Fruit fly (Drosophila melanogaster): Measurements from ENCODE around the gene amd.

Gene amd

dm6 chr2L:19131905-19132402 lies 22.0 kb downstream of the amd start, which contains the start of the genes AsnRS and DCTN6-p27:
TSS of gene AsnRS (minus strand) at chr2L:19131954.
TSS of gene DCTN6-p27 (plus strand) at chr2L:19132323.
- TF ChIP-seq Rel (GFP tag; optimal IDR thresholded peaks at IDR 0.05), result no peak
- TF ChIP-seq Rel (tag; optimal IDR thresholded peaks at IDR 0.05), result no peak
- TF ChIP-seq tai (GFP tag; optimal IDR thresholded peaks at IDR 0.05), result no peak
- peak; percentile 78 for TF ChIP-seq sv (GFP tag; optimal IDR thresholded peaks at IDR 0.05)
- TF ChIP-seq dsf (GFP tag; optimal IDR thresholded peaks at IDR 0.05; ENCODE audit: borderline replicate concordance), result no peak
- peak; percentile 63 for TF ChIP-seq CG9705 (GFP tag; optimal IDR thresholded peaks at IDR 0.05)
- no peak for TF ChIP-seq Hnf4 (GFP tag; optimal IDR thresholded peaks at IDR 0.05)
- TF ChIP-seq dmrt93B (GFP tag; optimal IDR thresholded peaks at IDR 0.05), result peak; percentile 57
- peak; percentile 36 for TF ChIP-seq Myc (optimal IDR thresholded peaks at IDR 0.05)
- no peak for TF ChIP-seq br (GFP tag; optimal IDR thresholded peaks at IDR 0.05)
- TF ChIP-seq rgr (GFP tag; optimal IDR thresholded peaks at IDR 0.05), result peak; percentile 75
- no peak for TF ChIP-seq Jra (GFP tag; optimal IDR thresholded peaks at IDR 0.05)
- no peak for TF ChIP-seq Dfd (GFP tag; optimal IDR thresholded peaks at IDR 0.05)
- TF ChIP-seq ey (GFP tag; optimal IDR thresholded peaks at IDR 0.05), result peak; percentile 71
- TF ChIP-seq Abd-B (GFP tag; optimal IDR thresholded peaks at IDR 0.05), result no peak
- no peak for TF ChIP-seq pan (optimal IDR thresholded peaks at IDR 0.05)
- no peak for TF ChIP-seq brk (GFP tag; optimal IDR thresholded peaks at IDR 0.05)
- TF ChIP-seq OdsH (GFP tag; optimal IDR thresholded peaks at IDR 0.05), result peak; percentile 64
- no peak for TF ChIP-seq lola (GFP tag; optimal IDR thresholded peaks at IDR 0.05)
- TF ChIP-seq Hr78 (GFP tag; optimal IDR thresholded peaks at IDR 0.05), result no peak
- TF ChIP-seq sage (GFP tag; optimal IDR thresholded peaks at IDR 0.05), result no peak
- TF ChIP-seq Sp1 (GFP tag; optimal IDR thresholded peaks at IDR 0.05), result peak; percentile 63
- TF ChIP-seq Vsx2 (GFP tag; optimal IDR thresholded peaks at IDR 0.05; ENCODE audit: partially characterized antibody), result no peak
- TF ChIP-seq CG32264 (GFP tag; optimal IDR thresholded peaks at IDR 0.05), result peak; percentile 29
- TF ChIP-seq woc (GFP tag; optimal IDR thresholded peaks at IDR 0.05), result peak; percentile 78
- TF ChIP-seq jim (GFP tag; optimal IDR thresholded peaks at IDR 0.05), result no peak
- no peak for TF ChIP-seq Dif (GFP tag; optimal IDR thresholded peaks at IDR 0.05; ENCODE audit: partially characterized antibody)
- peak; percentile 17 for TF ChIP-seq GATAd (GFP tag; optimal IDR thresholded peaks at IDR 0.05)
- TF ChIP-seq HLH106 (tag; optimal IDR thresholded peaks at IDR 0.05), result peak; percentile 69
- TF ChIP-seq CrebA (GFP tag; optimal IDR thresholded peaks at IDR 0.05; ENCODE audit: borderline replicate concordance), result no peak
- peak; percentile 68 for TF ChIP-seq psq (GFP tag; optimal IDR thresholded peaks at IDR 0.05)
- no peak for TF ChIP-seq N (GFP tag; optimal IDR thresholded peaks at IDR 0.05)
- peak; percentile 23 for TF ChIP-seq Mio (GFP tag; optimal IDR thresholded peaks at IDR 0.05)
- peak in 1 of 2 experiments; percentile 87 for TF ChIP-seq foxo (GFP tag; optimal IDR thresholded peaks at IDR 0.05)
- TF ChIP-seq fru (GFP tag; optimal IDR thresholded peaks at IDR 0.05), result peak; percentile 75
- no peak for TF ChIP-seq dl (GFP tag; optimal IDR thresholded peaks at IDR 0.05; ENCODE audit: insufficient read depth in 1 of 2, partially characterized antibody in 2 of 2)
- TF ChIP-seq usp (GFP tag; optimal IDR thresholded peaks at IDR 0.05), result no peak
- peak; percentile 81 for TF ChIP-seq h (GFP tag; optimal IDR thresholded peaks at IDR 0.05)
- TF ChIP-seq Hr83 (GFP tag; optimal IDR thresholded peaks at IDR 0.05; ENCODE audit: poor library complexity, severe bottlenecking), result peak; percentile 85

dm6 chr2L:19133465-19134365 lies 23.8 kb downstream of the amd start, which contains the start of gene brat:
TSS of gene brat (plus strand) at chr2L:19133816.
- TF ChIP-seq OdsH (GFP tag; optimal IDR thresholded peaks at IDR 0.05) (peak; percentile 36), woc (GFP tag; optimal IDR thresholded peaks at IDR 0.05) (peak; percentile 78), Hr83 (GFP tag; optimal IDR thresholded peaks at IDR 0.05; ENCODE audit: poor library complexity, severe bottlenecking) (no peak), Jra (GFP tag; optimal IDR thresholded peaks at IDR 0.05) (peak; percentile 72), Mio (GFP tag; optimal IDR thresholded peaks at IDR 0.05) (no peak), Dif (GFP tag; optimal IDR thresholded peaks at IDR 0.05; ENCODE audit: partially characterized antibody) (no peak), ey (GFP tag; optimal IDR thresholded peaks at IDR 0.05) (peak; percentile 49), N (GFP tag; optimal IDR thresholded peaks at IDR 0.05) (no peak), brk (GFP tag; optimal IDR thresholded peaks at IDR 0.05) (no peak), Sp1 (GFP tag; optimal IDR thresholded peaks at IDR 0.05) (peak; percentile 45), usp (GFP tag; optimal IDR thresholded peaks at IDR 0.05) (no peak), sv (GFP tag; optimal IDR thresholded peaks at IDR 0.05) (peak; percentile 59), pan (optimal IDR thresholded peaks at IDR 0.05) (no peak), dmrt93B (GFP tag; optimal IDR thresholded peaks at IDR 0.05) (no peak), Rel (GFP tag; optimal IDR thresholded peaks at IDR 0.05) (no peak), Rel (tag; optimal IDR thresholded peaks at IDR 0.05) (no peak), foxo (GFP tag; optimal IDR thresholded peaks at IDR 0.05) (peak in 1 of 2 experiments; percentile 75), jim (GFP tag; optimal IDR thresholded peaks at IDR 0.05) (no peak), fru (GFP tag; optimal IDR thresholded peaks at IDR 0.05) (peak; percentile 77), dsf (GFP tag; optimal IDR thresholded peaks at IDR 0.05; ENCODE audit: borderline replicate concordance) (peak; percentile 63), Myc (optimal IDR thresholded peaks at IDR 0.05) (peak; percentile 86), Hnf4 (GFP tag; optimal IDR thresholded peaks at IDR 0.05) (no peak), rgr (GFP tag; optimal IDR thresholded peaks at IDR 0.05) (peak; percentile 51), Abd-B (GFP tag; optimal IDR thresholded peaks at IDR 0.05) (no peak), CrebA (GFP tag; optimal IDR thresholded peaks at IDR 0.05; ENCODE audit: borderline replicate concordance) (no peak), Hr78 (GFP tag; optimal IDR thresholded peaks at IDR 0.05) (no peak), HLH106 (tag; optimal IDR thresholded peaks at IDR 0.05) (peak; percentile 60), h (GFP tag; optimal IDR thresholded peaks at IDR 0.05) (peak; percentile 74), br (GFP tag; optimal IDR thresholded peaks at IDR 0.05) (peak; percentile 47), dl (GFP tag; optimal IDR thresholded peaks at IDR 0.05; ENCODE audit: insufficient read depth in 1 of 2, partially characterized antibody in 2 of 2) (no peak), Dfd (GFP tag; optimal IDR thresholded peaks at IDR 0.05) (no peak), CG32264 (GFP tag; optimal IDR thresholded peaks at IDR 0.05) (no peak), Vsx2 (GFP tag; optimal IDR thresholded peaks at IDR 0.05; ENCODE audit: partially characterized antibody) (no peak), sage (GFP tag; optimal IDR thresholded peaks at IDR 0.05) (no peak), tai (GFP tag; optimal IDR thresholded peaks at IDR 0.05) (no peak), GATAd (GFP tag; optimal IDR thresholded peaks at IDR 0.05) (no peak), lola (GFP tag; optimal IDR thresholded peaks at IDR 0.05) (no peak), CG9705 (GFP tag; optimal IDR thresholded peaks at IDR 0.05) (no peak), psq (GFP tag; optimal IDR thresholded peaks at IDR 0.05) (peak; percentile 52)
